Worm (Caenorhabditis elegans) whole organism, L4/young adult: ENCODE measurements around the gene K01D12.7.

ENCODE experiments used
- W03F9.2 ChIP-seq: fragments of 150-350 bp; optimal IDR thresholded peaks from 2 replicates; lab custom pipeline; 2014; ENCODE audit warnings: missing biosample characterization, missing genetic modification characterization
- him-1 ChIP-seq: sonication (generic microtip); optimal IDR thresholded peaks from 2 replicates; lab custom pipeline; 2016; ENCODE audit warnings: missing genotype, missing genetic modification reagents, missing genetic modification characterization, missing compliant biosample characterization

DNA sequence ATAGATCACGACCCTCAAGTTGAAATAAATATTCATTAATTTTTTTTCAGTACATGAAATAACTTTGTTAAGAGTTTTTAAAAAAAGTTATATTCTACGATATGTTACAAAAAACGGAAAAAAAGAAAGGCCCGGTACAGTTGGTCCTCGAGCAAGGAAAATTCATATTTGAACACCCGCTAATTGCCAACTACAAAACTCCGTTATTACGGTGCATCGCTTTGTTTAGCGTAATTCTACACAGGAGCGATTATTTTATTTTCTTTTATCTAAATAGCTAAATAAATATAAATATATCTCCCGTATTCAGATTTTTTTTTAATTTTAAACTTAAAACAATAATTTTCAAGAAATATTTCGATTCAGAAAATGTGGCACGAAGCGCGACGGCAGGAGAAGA lies 49.2 kb upstream of the K01D12.7 start, which contains the start of gene F28C1.1:
- TF ChIP-seq W03F9.2 (tag; lab: Kevin White, UChicago) (no peak), him-1 (no peak)
